Fruit fly (Drosophila melanogaster) whole organism, pupa: ENCODE measurements around the gene Ilp1.

Source experiments
- CG12605 ChIP-seq: fragments of 200-800 bp; sonication (Bioruptor generic); IDR thresholded peaks from 2 replicates; pipeline ENCODE4 v1.3.6; 2022; ENCODE audit warnings: missing biosample characterization, missing genetic modification characterization
- Pif1B ChIP-seq: fragments of 200-800 bp; sonication (Bioruptor generic); optimal IDR thresholded peaks from 3 replicates; lab custom pipeline; 2016; ENCODE audit warnings: missing biosample characterization, missing genetic modification characterization
- fd96Ca ChIP-seq: fragments of 200-800 bp; sonication (Bioruptor generic); IDR thresholded peaks from 3 replicates; pipeline ENCODE4 v1.3.6; 2022; ENCODE audit warnings: missing biosample characterization, missing genetic modification characterization

- no peak for TF ChIP-seq CG12605
- TF ChIP-seq fd96Ca (GFP tag; lab: Robert Waterston, UW): no peak
- no peak for TF ChIP-seq Pif1B (GFP tag; lab: Kevin White, UChicago)
Observed at dm6 chr3L:9829154-9829553, 30.9 kb downstream of the Ilp1 start.
